Fruit fly (Drosophila melanogaster) whole organism, embryonic: ENCODE data around the gene trr.

ENCODE experiments used
- Ada2b ChIP-seq: fragments of 200-800 bp; sonication (Bioruptor generic); IDR thresholded peaks from 2 replicates; pipeline ENCODE4 v1.3.6; 2022; ENCODE audit warnings: missing biosample characterization, missing genetic modification characterization
- Aef1 ChIP-seq: fragments of 200-800 bp; sonication (Bioruptor generic); IDR thresholded peaks from 3 replicates; pipeline ENCODE4 v1.3.6; 2022; ENCODE audit warnings: missing biosample characterization, missing genetic modification characterization
- Bteb2 ChIP-seq: fragments of 200-800 bp; sonication (Bioruptor generic); optimal IDR thresholded peaks from 2 replicates; lab custom pipeline; 2016; ENCODE audit warnings: missing biosample characterization, missing genetic modification characterization
- CG10462 ChIP-seq: fragments of 200-800 bp; sonication (Bioruptor generic); optimal IDR thresholded peaks from 2 replicates; lab custom pipeline; 2016; ENCODE audit warnings: missing biosample characterization, missing genetic modification characterization
- CG10654 ChIP-seq: fragments of 200-800 bp; sonication (Bioruptor generic); optimal IDR thresholded peaks from 2 replicates; lab custom pipeline; 2016; ENCODE audit warnings: missing biosample characterization, missing genetic modification characterization
- CG11560 ChIP-seq: fragments of 200-800 bp; sonication (Bioruptor generic); IDR thresholded peaks from 3 replicates; pipeline ENCODE4 v1.3.6; 2022; ENCODE audit warnings: missing biosample characterization, missing genetic modification characterization
- CG12104 ChIP-seq: fragments of 200-800 bp; sonication (Bioruptor generic); optimal IDR thresholded peaks from 3 replicates; lab custom pipeline; 2016; ENCODE audit warnings: missing biosample characterization, missing genetic modification characterization
- CG12155 ChIP-seq: fragments of 200-800 bp; sonication (Bioruptor generic); optimal IDR thresholded peaks from 3 replicates; lab custom pipeline; 2016; ENCODE audit warnings: missing biosample characterization, missing genetic modification characterization
- CG12391 ChIP-seq: fragments of 200-800 bp; sonication (Bioruptor generic); optimal IDR thresholded peaks from 3 replicates; lab custom pipeline; 2018; ENCODE audit warnings: missing biosample characterization, mild to moderate bottlenecking, missing genetic modification characterization, moderate library complexity
- CG15479 ChIP-seq: fragments of 200-800 bp; sonication (Bioruptor generic); optimal IDR thresholded peaks from 3 replicates; lab custom pipeline; 2019; ENCODE audit warnings: missing biosample characterization, mild to moderate bottlenecking, missing genetic modification characterization, moderate library complexity
- CG30020 ChIP-seq: fragments of 200-800 bp; optimal IDR thresholded peaks from 2 replicates; lab custom pipeline; 2019; ENCODE audit warnings: missing biosample characterization, mild to moderate bottlenecking, missing genetic modification characterization, moderate library complexity
- CG31388 ChIP-seq: fragments of 200-800 bp; sonication (Bioruptor generic); optimal IDR thresholded peaks from 2 replicates; lab custom pipeline; 2016; ENCODE audit warnings: missing biosample characterization, missing genetic modification characterization
- CG5245 ChIP-seq: fragments of 200-800 bp; sonication (Bioruptor generic); optimal IDR thresholded peaks from 3 replicates; lab custom pipeline; 2016; ENCODE audit warnings: missing biosample characterization, missing genetic modification characterization
- CG6689 ChIP-seq: fragments of 200-800 bp; sonication (Bioruptor generic); IDR thresholded peaks from 2 replicates; pipeline ENCODE4 v1.3.6; 2022; ENCODE audit warnings: missing biosample characterization, missing genetic modification characterization
- CG6791 ChIP-seq: fragments of 200-800 bp; sonication (Bioruptor generic); IDR thresholded peaks from 3 replicates; pipeline ENCODE4 v1.3.6; 2022; ENCODE audit warnings: missing biosample characterization, missing genetic modification characterization; ENCODE audit not compliant: partially characterized antibody
- CG6854 ChIP-seq: fragments of 200-800 bp; sonication (Bioruptor generic); optimal IDR thresholded peaks from 3 replicates; lab custom pipeline; 2017; ENCODE audit warnings: missing biosample characterization, mild to moderate bottlenecking, missing genetic modification characterization
- CTCF ChIP-seq: fragments of 200-800 bp; sonication (Bioruptor generic); optimal IDR thresholded peaks from 2 replicates; lab custom pipeline; 2017; ENCODE audit warnings: missing biosample characterization, mild to moderate bottlenecking, missing genetic modification characterization, moderate library complexity
- CkIIα-i1 ChIP-seq: fragments of 200-800 bp; sonication (Bioruptor generic); IDR thresholded peaks from 2 replicates; pipeline ENCODE4 v1.3.6; 2022; ENCODE audit warnings: missing biosample characterization, missing genetic modification characterization
- D ChIP-seq, 2 experiments: fragments of 200-800 bp in 1 of 2; fragments of >200 bp in 1 of 2; sonication (Bioruptor generic) in 1 of 2; optimal IDR thresholded peaks; 2 replicates in 1 of 2; 3 replicates in 1 of 2; lab custom pipeline; 2017; ENCODE audit warnings: mild to moderate bottlenecking in 1 of 2, missing biosample characterization in 1 of 2, missing genetic modification characterization in 1 of 2, missing genetic modification reagents in 1 of 2
- Dfd ChIP-seq, 2 experiments: fragments of >200 bp; optimal IDR thresholded peaks; 2 replicates each; lab custom pipeline; 2017; ENCODE audit warnings: missing biosample characterization in 2 of 2, missing genetic modification characterization in 2 of 2
- Dip3 ChIP-seq: fragments of 200-800 bp; sonication (Bioruptor generic); optimal IDR thresholded peaks from 3 replicates; lab custom pipeline; 2016; ENCODE audit warnings: missing biosample characterization, missing genetic modification characterization
- Doc3 ChIP-seq: fragments of 200-800 bp; sonication (Bioruptor generic); IDR thresholded peaks from 3 replicates; pipeline ENCODE4 v1.3.6; 2022; ENCODE audit warnings: missing biosample characterization, missing genetic modification characterization; ENCODE audit not compliant: partially characterized antibody
- Elba2 ChIP-seq: fragments of 200-800 bp; sonication (Bioruptor generic); optimal IDR thresholded peaks from 3 replicates; lab custom pipeline; 2016; ENCODE audit warnings: missing biosample characterization, missing genetic modification characterization
- Gug ChIP-seq: fragments of 200-800 bp; sonication (Bioruptor generic); IDR thresholded peaks from 4 replicates; pipeline ENCODE4 v1.3.6; 2022; ENCODE audit warnings: missing biosample characterization, missing genetic modification characterization
- HHEX ChIP-seq: fragments of 200-800 bp; sonication (Bioruptor generic); optimal IDR thresholded peaks from 3 replicates; lab custom pipeline; 2017; ENCODE audit warnings: missing biosample characterization, mild to moderate bottlenecking, missing genetic modification characterization, missing genetic modification reagents
- Hr78 ChIP-seq, 2 experiments: fragments of 200-800 bp in 1 of 2; fragments of >200 bp in 1 of 2; sonication (Bioruptor generic) in 1 of 2; optimal IDR thresholded peaks; 2 replicates each; lab custom pipeline; 2017 to 2019; ENCODE audit warnings: missing biosample characterization in 2 of 2, missing genetic modification characterization in 2 of 2, mild to moderate bottlenecking in 1 of 2, moderate library complexity in 1 of 2
- Lhr ChIP-seq: fragments of 200-800 bp; sonication (Bioruptor generic); optimal IDR thresholded peaks from 3 replicates; lab custom pipeline; 2017; ENCODE audit warnings: mild to moderate bottlenecking, missing biosample characterization, missing genetic modification reagents, missing genetic modification characterization
- NC2β ChIP-seq: fragments of 200-800 bp; sonication (Bioruptor generic); optimal IDR thresholded peaks from 2 replicates; lab custom pipeline; 2016; ENCODE audit warnings: missing biosample characterization, missing genetic modification characterization
- NK7.1 ChIP-seq: fragments of 200-800 bp; sonication (Bioruptor generic); optimal IDR thresholded peaks from 3 replicates; lab custom pipeline; 2016; ENCODE audit warnings: missing biosample characterization, missing genetic modification characterization
- Oaz ChIP-seq: fragments of 200-800 bp; sonication (Bioruptor generic); IDR thresholded peaks from 2 replicates; pipeline ENCODE4 v1.3.6; 2022; ENCODE audit warnings: missing biosample characterization, missing genetic modification characterization
- Rfx ChIP-seq: fragments of 200-800 bp; sonication (Bioruptor generic); IDR thresholded peaks from 2 replicates; pipeline ENCODE4 v1.3.6; 2022; ENCODE audit warnings: missing biosample characterization, missing genetic modification characterization
- Scr ChIP-seq: fragments of 200-800 bp; sonication (Bioruptor generic); IDR thresholded peaks from 2 replicates; pipeline ENCODE4 v1.3.6; 2022; ENCODE audit warnings: missing biosample characterization, missing genetic modification characterization; ENCODE audit not compliant: partially characterized antibody
- TFAM ChIP-seq: fragments of 200-800 bp; sonication (Bioruptor generic); optimal IDR thresholded peaks from 2 replicates; lab custom pipeline; 2017; ENCODE audit warnings: missing biosample characterization, missing genetic modification characterization, inconsistent platforms
- ap ChIP-seq: fragments of 200-800 bp; sonication (Bioruptor generic); IDR thresholded peaks from 2 replicates; pipeline ENCODE4 v1.3.6; 2022; ENCODE audit warnings: missing biosample characterization, missing genetic modification characterization
- bab2 ChIP-seq: fragments of 200-800 bp; sonication (Bioruptor generic); optimal IDR thresholded peaks from 2 replicates; lab custom pipeline; 2016; ENCODE audit warnings: missing biosample characterization, missing genetic modification characterization
- bbx ChIP-seq: fragments of 200-800 bp; sonication (Bioruptor generic); IDR thresholded peaks from 2 replicates; pipeline ENCODE4 v1.3.6; 2022; ENCODE audit warnings: missing biosample characterization, missing genetic modification characterization; ENCODE audit not compliant: partially characterized antibody
- emc ChIP-seq: fragments of 200-800 bp; sonication (Bioruptor generic); optimal IDR thresholded peaks from 2 replicates; lab custom pipeline; 2016; ENCODE audit warnings: missing biosample characterization, missing genetic modification characterization
- ftz-f1 ChIP-seq: fragments of 200-800 bp; sonication (Bioruptor generic); optimal IDR thresholded peaks from 2 replicates; lab custom pipeline; 2016; ENCODE audit warnings: missing biosample characterization, missing genetic modification characterization
- jumu ChIP-seq: fragments of 200-800 bp; sonication (Bioruptor generic); optimal IDR thresholded peaks from 3 replicates; lab custom pipeline; 2016; ENCODE audit warnings: missing biosample characterization, missing genetic modification characterization
- lola ChIP-seq, 3 experiments: fragments of >200 bp in 2 of 3; fragments of 200-800 bp in 1 of 3; sonication (Bioruptor generic) in 1 of 3; optimal IDR thresholded peaks; 2 replicates each; lab custom pipeline; 2017 to 2019; ENCODE audit warnings: missing biosample characterization in 3 of 3, missing genetic modification characterization in 3 of 3, mild to moderate bottlenecking in 1 of 3, moderate library complexity in 1 of 3
- mirr ChIP-seq: fragments of 200-800 bp; sonication (Bioruptor generic); optimal IDR thresholded peaks from 3 replicates; lab custom pipeline; 2018; ENCODE audit warnings: missing biosample characterization, mild to moderate bottlenecking, missing genetic modification characterization
- sc ChIP-seq, 3 experiments: fragments of >200 bp in 2 of 3; fragments of 200-800 bp in 1 of 3; sonication (Bioruptor generic) in 1 of 3; optimal IDR thresholded peaks; 2 replicates in 2 of 3; 3 replicates in 1 of 3; lab custom pipeline; 2017; ENCODE audit warnings: mild to moderate bottlenecking in 1 of 3, missing biosample characterization in 1 of 3, missing genetic modification characterization in 1 of 3, missing genetic modification reagents in 1 of 3
- sim ChIP-seq: fragments of 200-800 bp; sonication (Bioruptor generic); IDR thresholded peaks from 2 replicates; pipeline ENCODE4 v1.3.6; 2022; ENCODE audit warnings: missing biosample characterization, missing genetic modification characterization
- sob ChIP-seq: fragments of 200-800 bp; sonication (Bioruptor generic); IDR thresholded peaks from 2 replicates; pipeline ENCODE4 v1.3.6; 2022; ENCODE audit warnings: missing biosample characterization, missing genetic modification characterization
- sqz ChIP-seq: fragments of 200-800 bp; sonication (Bioruptor generic); optimal IDR thresholded peaks from 3 replicates; lab custom pipeline; 2018; ENCODE audit warnings: missing biosample characterization, mild to moderate bottlenecking, missing genetic modification characterization
- stwl ChIP-seq: fragments of 200-800 bp; sonication (Bioruptor generic); optimal IDR thresholded peaks from 3 replicates; lab custom pipeline; 2018; ENCODE audit warnings: missing biosample characterization, mild to moderate bottlenecking, missing genetic modification characterization, moderate library complexity
- trh ChIP-seq: fragments of 200-800 bp; sonication (Bioruptor generic); optimal IDR thresholded peaks from 2 replicates; lab custom pipeline; 2016; ENCODE audit warnings: missing biosample characterization, missing genetic modification characterization
- vvl ChIP-seq: fragments of 200-800 bp; sonication (Bioruptor generic); IDR thresholded peaks from 2 replicates; pipeline ENCODE4 v1.3.6; 2022; ENCODE audit warnings: missing biosample characterization, missing genetic modification characterization
- yki ChIP-seq: fragments of >200 bp; optimal IDR thresholded peaks from 3 replicates; lab custom pipeline; 2018
- zen2 ChIP-seq: fragments of 200-800 bp; sonication (Bioruptor generic); IDR thresholded peaks from 3 replicates; pipeline ENCODE4 v1.3.6; 2022; ENCODE audit warnings: missing biosample characterization, missing genetic modification characterization; ENCODE audit not compliant: partially characterized antibody
- zfh2 ChIP-seq: fragments of 200-800 bp; sonication (Bioruptor generic); optimal IDR thresholded peaks from 2 replicates; lab custom pipeline; 2016; ENCODE audit warnings: missing biosample characterization, missing genetic modification characterization

The trr gene

DNA sequence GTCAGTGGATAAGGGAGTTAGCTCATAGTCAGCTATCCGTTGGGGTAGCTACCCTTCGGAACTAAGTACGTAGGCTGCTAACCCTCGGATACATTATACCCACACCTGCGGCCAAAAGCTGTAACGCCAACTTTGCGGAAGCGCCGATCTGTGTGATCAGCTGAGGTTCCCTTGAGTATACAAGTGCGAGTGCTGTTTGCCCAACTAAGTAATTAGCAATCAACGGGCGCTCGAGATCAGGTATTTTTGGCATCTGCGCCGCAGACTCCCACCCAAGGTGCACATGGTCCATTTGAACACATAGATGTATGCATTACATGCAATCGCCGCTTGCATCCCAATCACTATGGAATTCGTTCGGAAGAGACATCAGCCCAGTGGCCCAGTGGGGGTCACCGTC, 35.7 kb downstream of the trr start (continued):
- no peak for TF ChIP-seq yki (lab: Kevin White, UChicago)
- TF ChIP-seq CG6791 (GFP tag; lab: Robert Waterston, UW): no peak
- no peak for TF ChIP-seq D (optimal IDR thresholded peaks at IDR 0.05; lab: Kevin White, UChicago)
- TF ChIP-seq D (GFP tag; optimal IDR thresholded peaks at IDR 0.05; lab: Kevin White, UChicago): no peak
- TF ChIP-seq Dfd (GFP tag; optimal IDR thresholded peaks at IDR 0.05; lab: Kevin White, UChicago): no peak
- TF ChIP-seq sim (GFP tag; lab: Robert Waterston, UW): no peak
- TF ChIP-seq Oaz (GFP tag; lab: Robert Waterston, UW): no peak
- TF ChIP-seq Scr: no peak
- no peak for TF ChIP-seq ftz-f1 (GFP tag; lab: Kevin White, UChicago)
- peak; percentile 49 for TF ChIP-seq CG12104 (GFP tag; lab: Kevin White, UChicago)
- peak; percentile 16 for TF ChIP-seq Dip3 (GFP tag; lab: Kevin White, UChicago)
- TF ChIP-seq CkIIα-i1 (GFP tag; lab: Robert Waterston, UW): peak; percentile 32; the same call in 1 of the 2 replicates
- peak; percentile 85 for TF ChIP-seq sob (GFP tag; lab: Robert Waterston, UW)
- peak; percentile 89 for TF ChIP-seq CG6854
- TF ChIP-seq stwl: no peak
- TF ChIP-seq CG15479: no peak
- TF ChIP-seq Ada2b (GFP tag; lab: Robert Waterston, UW): peak; percentile 29; the same call in 1 of the 2 replicates
- TF ChIP-seq HHEX: peak; percentile 87
- no peak for TF ChIP-seq CG31388 (GFP tag; lab: Kevin White, UChicago)
- no peak for TF ChIP-seq CTCF (GFP tag; lab: Kevin White, UChicago)
- peak; percentile 6 for TF ChIP-seq CG12155 (GFP tag; lab: Kevin White, UChicago)
- peak; percentile 64 for TF ChIP-seq NK7.1 (GFP tag; lab: Kevin White, UChicago)
- no peak for TF ChIP-seq Lhr
- TF ChIP-seq bab2 (GFP tag; lab: Kevin White, UChicago): peak; percentile 72
- TF ChIP-seq CG12391 (tag; lab: Kevin White, UChicago): no peak
- TF ChIP-seq ap: 0 out of 2 replicates have a peak, but pooled peaks have one; percentile 13
- TF ChIP-seq Doc3 (GFP tag; lab: Robert Waterston, UW): no peak
- no peak for TF ChIP-seq sqz (GFP tag; lab: Kevin White, UChicago)
- no peak for TF ChIP-seq lola (GFP tag; optimal IDR thresholded peaks at IDR 0.05; lab: Kevin White, UChicago)
- no peak for TF ChIP-seq Gug (GFP tag; lab: Robert Waterston, UW)
- no peak for TF ChIP-seq Elba2
- TF ChIP-seq NC2β (GFP tag; lab: Kevin White, UChicago): no peak
- TF ChIP-seq Rfx (GFP tag; lab: Robert Waterston, UW): peak; percentile 80
- no peak for TF ChIP-seq Hr78 (GFP tag; optimal IDR thresholded peaks at IDR 0.05; lab: Kevin White, UChicago)
- peak; percentile 51 for TF ChIP-seq jumu (GFP tag; lab: Kevin White, UChicago)
- no peak for TF ChIP-seq zfh2 (GFP tag; lab: Kevin White, UChicago)
- no peak for TF ChIP-seq Aef1
- no peak for TF ChIP-seq sc (optimal IDR thresholded peaks at IDR 0.05; lab: Kevin White, UChicago)
- TF ChIP-seq sc (GFP tag; optimal IDR thresholded peaks at IDR 0.05; lab: Kevin White, UChicago): no peak
- peak; percentile 86 for TF ChIP-seq mirr (GFP tag; lab: Kevin White, UChicago)
- TF ChIP-seq CG5245 (GFP tag; lab: Kevin White, UChicago): no peak
- TF ChIP-seq Bteb2: peak; percentile 79
- peak; percentile 23; the same call in 1 of the 2 replicates for TF ChIP-seq CG6689 (GFP tag; lab: Robert Waterston, UW)
- no peak for TF ChIP-seq CG11560 (tag; lab: Robert Waterston, UW)
- TF ChIP-seq trh: peak; percentile 39
- peak; percentile 50; the same call in 1 of the 2 replicates for TF ChIP-seq vvl (GFP tag; lab: Robert Waterston, UW)
- TF ChIP-seq bbx (GFP tag; lab: Robert Waterston, UW): no peak
- no peak for TF ChIP-seq zen2 (GFP tag; lab: Robert Waterston, UW)
- TF ChIP-seq CG10462: no peak
- no peak for TF ChIP-seq TFAM (GFP tag; lab: Kevin White, UChicago)
- no peak for TF ChIP-seq CG30020 (tag; lab: Kevin White, UChicago)
- TF ChIP-seq CG10654 (GFP tag; lab: Kevin White, UChicago): peak; percentile 45
- TF ChIP-seq emc (GFP tag; lab: Kevin White, UChicago): no peak
